Fruit fly (Drosophila melanogaster) whole organism, adult: ENCODE results near the gene CG42300.

ENCODE experiments used
- CG11617 ChIP-seq: fragments of 200-800 bp; sonication (Bioruptor generic); optimal IDR thresholded peaks from 2 replicates; lab custom pipeline; 2017; ENCODE audit warnings: mild to moderate bottlenecking, missing biosample characterization, missing genetic modification reagents, missing genetic modification characterization
- CG5204 ChIP-seq: fragments of 200-800 bp; sonication (Bioruptor generic); optimal IDR thresholded peaks from 2 replicates; lab custom pipeline; 2016; ENCODE audit warnings: missing biosample characterization, missing genetic modification characterization
- Mnt ChIP-seq: fragments of 200-800 bp; sonication (Bioruptor generic); optimal IDR thresholded peaks from 2 replicates; lab custom pipeline; 2016; ENCODE audit warnings: missing biosample characterization, mild to moderate bottlenecking, missing genetic modification characterization
- cic ChIP-seq: fragments of 200-800 bp; sonication (Bioruptor generic); optimal IDR thresholded peaks from 2 replicates; lab custom pipeline; 2017; ENCODE audit warnings: missing biosample characterization, mild to moderate bottlenecking, missing genetic modification characterization, moderate library complexity
- ovo ChIP-seq: fragments of 200-800 bp; sonication (Bioruptor generic); optimal IDR thresholded peaks from 2 replicates; lab custom pipeline; 2016; ENCODE audit warnings: missing biosample characterization, missing genetic modification characterization
- tj ChIP-seq: fragments of 200-800 bp; sonication (Bioruptor generic); optimal IDR thresholded peaks from 3 replicates; lab custom pipeline; 2017; ENCODE audit warnings: missing biosample characterization, mild to moderate bottlenecking, missing genetic modification characterization, moderate library complexity
- toe ChIP-seq: fragments of 200-800 bp; sonication (Bioruptor generic); optimal IDR thresholded peaks from 2 replicates; lab custom pipeline; 2016; ENCODE audit warnings: missing biosample characterization, missing genetic modification characterization

DNA sequence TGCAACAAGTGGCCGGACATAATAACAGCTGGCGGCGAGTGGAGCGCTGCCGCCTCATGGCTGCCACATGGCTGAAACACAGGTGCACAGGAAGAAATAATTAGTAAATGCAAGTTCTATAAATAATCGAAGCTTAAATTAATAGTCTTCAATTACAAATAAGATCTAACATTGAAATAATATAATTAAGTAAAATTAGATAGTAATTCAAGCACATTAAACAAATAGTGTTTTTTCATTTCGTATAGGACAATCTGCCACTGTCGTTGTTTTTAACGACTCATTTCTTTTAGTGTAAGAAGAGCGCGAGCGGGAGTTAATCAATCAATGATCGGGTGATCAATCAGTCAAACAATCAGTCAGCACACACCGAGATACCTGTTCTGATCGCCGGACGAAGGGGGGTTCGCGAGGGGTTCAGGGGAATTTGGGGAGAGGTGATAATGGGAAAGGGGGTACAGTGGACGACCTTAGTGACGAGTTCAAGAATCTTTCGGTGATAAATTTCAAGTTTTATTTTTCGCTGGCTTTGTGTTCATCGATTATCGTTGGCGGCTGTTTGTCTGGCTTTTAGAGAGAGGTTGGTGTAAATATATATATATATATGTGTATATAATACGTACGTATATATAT lies 15.9 kb downstream of the CG42300 start:
- TF ChIP-seq toe (GFP tag; lab: Kevin White, UChicago), result no peak
- TF ChIP-seq cic (GFP tag; lab: Kevin White, UChicago), result no peak
- no peak for TF ChIP-seq tj
- TF ChIP-seq Mnt (GFP tag; lab: Kevin White, UChicago), result no peak
- no peak for TF ChIP-seq CG11617
- TF ChIP-seq ovo, result no peak
- TF ChIP-seq CG5204, result no peak
